Fruit fly (Drosophila melanogaster): ENCODE measurements around the gene esg.

DNA sequence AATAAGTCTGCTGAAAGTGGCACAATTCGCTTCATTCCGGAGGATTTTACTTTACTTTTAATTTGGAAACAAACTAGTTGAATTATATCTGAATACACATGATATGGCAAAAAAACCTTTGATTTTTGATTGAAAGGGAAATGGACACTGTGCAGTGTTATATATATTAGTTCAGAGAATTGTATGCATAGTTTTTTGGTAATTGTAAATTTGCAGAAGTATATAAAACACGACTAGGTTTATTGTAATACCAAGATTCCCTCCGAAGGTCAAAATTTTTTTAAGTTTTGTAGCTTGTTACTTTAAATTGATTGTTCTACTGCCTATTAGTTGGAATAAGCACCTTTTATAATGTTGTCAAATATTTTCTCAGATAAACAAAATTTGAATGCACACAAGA lies 41.5 kb upstream of the esg start, which contains the start of gene CG15260:
- TF ChIP-seq CG8478 (optimal IDR thresholded peaks at IDR 0.05): no peak
- TF ChIP-seq CTCF (optimal IDR thresholded peaks at IDR 0.05): no peak
